Fruit fly (Drosophila melanogaster) whole organism, prepupa: Measurements from ENCODE around the gene eater.

Experiments used
- CG3919 ChIP-seq: fragments of 200-800 bp; sonication (Bioruptor generic); optimal IDR thresholded peaks from 3 replicates; lab custom pipeline; 2016; ENCODE audit warnings: missing biosample characterization, missing genetic modification characterization
- Eip93F ChIP-seq: fragments of 200-800 bp; sonication (Bioruptor generic); optimal IDR thresholded peaks from 2 replicates; lab custom pipeline; 2016; ENCODE audit warnings: missing biosample characterization, mild to moderate bottlenecking, missing genetic modification characterization
- Hr39 ChIP-seq: fragments of 200-800 bp; sonication (Bioruptor generic); optimal IDR thresholded peaks from 2 replicates; lab custom pipeline; 2016; ENCODE audit warnings: missing biosample characterization, missing genetic modification characterization

- TF ChIP-seq Eip93F (GFP tag; lab: Kevin White, UChicago) = no peak
- TF ChIP-seq Hr39 (GFP tag; lab: Kevin White, UChicago) = no peak
- no peak for TF ChIP-seq CG3919 (GFP tag; lab: Kevin White, UChicago)
Observed at dm6 chr3R:27064099-27064498, 35.4 kb downstream of the eater start, which contains the start of gene Nep5.
